Fruit fly (Drosophila melanogaster) whole organism, embryonic: Measurements from ENCODE around the gene CG15203.

Experiments used
- B-H1 ChIP-seq: fragments of 200-800 bp; sonication (Bioruptor generic); IDR thresholded peaks from 3 replicates; pipeline ENCODE4 v1.3.6; 2022; ENCODE audit warnings: missing biosample characterization, missing genetic modification characterization
- B-H2 ChIP-seq: fragments of 200-800 bp; sonication (Bioruptor generic); optimal IDR thresholded peaks from 2 replicates; lab custom pipeline; 2018; ENCODE audit warnings: missing biosample characterization, mild to moderate bottlenecking, missing genetic modification characterization
- CG10462 ChIP-seq: fragments of 200-800 bp; sonication (Bioruptor generic); optimal IDR thresholded peaks from 2 replicates; lab custom pipeline; 2016; ENCODE audit warnings: missing biosample characterization, missing genetic modification characterization
- CG12659 ChIP-seq: fragments of 200-800 bp; sonication (Bioruptor generic); optimal IDR thresholded peaks from 3 replicates; lab custom pipeline; 2017; ENCODE audit warnings: mild to moderate bottlenecking, missing biosample characterization, missing genetic modification reagents, missing genetic modification characterization
- CG13775 ChIP-seq: fragments of 200-800 bp; sonication (Bioruptor generic); optimal IDR thresholded peaks from 3 replicates; lab custom pipeline; 2017; ENCODE audit warnings: missing biosample characterization, mild to moderate bottlenecking, missing genetic modification characterization
- CG14050 ChIP-seq: fragments of 200-800 bp; sonication (Bioruptor generic); IDR thresholded peaks from 3 replicates; pipeline ENCODE4 v1.3.6; 2022; ENCODE audit warnings: missing biosample characterization, missing genetic modification characterization
- CG14965 ChIP-seq: fragments of 200-800 bp; sonication (Bioruptor generic); optimal IDR thresholded peaks from 2 replicates; lab custom pipeline; 2016; ENCODE audit warnings: missing biosample characterization, missing genetic modification characterization, borderline replicate concordance
- CG15011 ChIP-seq: fragments of 200-800 bp; sonication (Bioruptor generic); optimal IDR thresholded peaks from 3 replicates; lab custom pipeline; 2018; ENCODE audit warnings: missing biosample characterization, mild to moderate bottlenecking, missing genetic modification characterization
- CG16863 ChIP-seq: fragments of 200-800 bp; sonication (Bioruptor generic); optimal IDR thresholded peaks from 3 replicates; lab custom pipeline; 2016; ENCODE audit warnings: missing biosample characterization, missing genetic modification characterization
- CG17385 ChIP-seq: fragments of 200-800 bp; sonication (Bioruptor generic); optimal IDR thresholded peaks from 3 replicates; lab custom pipeline; 2018; ENCODE audit warnings: missing biosample characterization, mild to moderate bottlenecking, missing genetic modification characterization
- CG31388 ChIP-seq: fragments of 200-800 bp; sonication (Bioruptor generic); optimal IDR thresholded peaks from 2 replicates; lab custom pipeline; 2016; ENCODE audit warnings: missing biosample characterization, missing genetic modification characterization
- CG32767 ChIP-seq: fragments of 200-800 bp; sonication (Bioruptor generic); IDR thresholded peaks from 2 replicates; pipeline ENCODE4 v1.3.6; 2022; ENCODE audit warnings: missing biosample characterization, missing genetic modification characterization
- CG42726 ChIP-seq: fragments of 200-800 bp; sonication (Bioruptor generic); IDR thresholded peaks from 2 replicates; pipeline ENCODE4 v1.3.6; 2022; ENCODE audit warnings: missing biosample characterization, missing genetic modification characterization; ENCODE audit not compliant: partially characterized antibody
- CG6272 ChIP-seq: fragments of 200-800 bp; sonication (Bioruptor generic); IDR thresholded peaks from 2 replicates; pipeline ENCODE4 v1.3.6; 2022; ENCODE audit warnings: missing biosample characterization, missing genetic modification characterization
- CG7839 ChIP-seq: fragments of 200-800 bp; sonication (Bioruptor generic); optimal IDR thresholded peaks from 3 replicates; lab custom pipeline; 2018; ENCODE audit warnings: missing biosample characterization, mild to moderate bottlenecking, missing genetic modification characterization, moderate library complexity
- CG8388 ChIP-seq: fragments of 200-800 bp; sonication (Bioruptor generic); optimal IDR thresholded peaks from 2 replicates; lab custom pipeline; 2019; ENCODE audit warnings: missing biosample characterization, mild to moderate bottlenecking, missing genetic modification characterization, moderate library complexity
- CG9817 ChIP-seq: fragments of 200-800 bp; sonication (Bioruptor generic); optimal IDR thresholded peaks from 2 replicates; lab custom pipeline; 2018; ENCODE audit warnings: missing biosample characterization, mild to moderate bottlenecking, missing genetic modification characterization, moderate library complexity
- Drgx ChIP-seq: fragments of 200-800 bp; sonication (Bioruptor generic); IDR thresholded peaks from 2 replicates; pipeline ENCODE4 v1.3.6; 2022; ENCODE audit warnings: missing biosample characterization, missing genetic modification characterization
- Ets65A ChIP-seq: fragments of 200-800 bp; sonication (Bioruptor generic); peaks from one replicate; lab custom pipeline; 2016; ENCODE audit warnings: missing biosample characterization, missing genetic modification characterization
- HLH4C ChIP-seq: fragments of 200-800 bp; sonication (Bioruptor generic); IDR thresholded peaks from 3 replicates; pipeline ENCODE4 v1.3.6; 2022; ENCODE audit warnings: missing biosample characterization, missing genetic modification characterization; ENCODE audit not compliant: partially characterized antibody
- Hmr ChIP-seq: fragments of 200-800 bp; sonication (Bioruptor generic); optimal IDR thresholded peaks from 3 replicates; lab custom pipeline; 2017; ENCODE audit warnings: mild to moderate bottlenecking, missing biosample characterization, missing genetic modification reagents, missing genetic modification characterization
- Kr ChIP-seq: fragments of 200-800 bp; sonication (Bioruptor generic); optimal IDR thresholded peaks from 2 replicates; lab custom pipeline; 2017; ENCODE audit warnings: missing biosample characterization, mild to moderate bottlenecking, missing genetic modification characterization
- Mad ChIP-seq: fragments of 200-800 bp; sonication (Bioruptor generic); optimal IDR thresholded peaks from 2 replicates; lab custom pipeline; 2016; ENCODE audit warnings: missing biosample characterization, missing genetic modification characterization
- Meics ChIP-seq: fragments of 200-800 bp; sonication (Bioruptor generic); optimal IDR thresholded peaks from 2 replicates; lab custom pipeline; 2017; ENCODE audit warnings: missing biosample characterization, mild to moderate bottlenecking, missing genetic modification characterization
- Nf-YB ChIP-seq: fragments of 200-800 bp; sonication (Bioruptor generic); optimal IDR thresholded peaks from 3 replicates; lab custom pipeline; 2019; ENCODE audit warnings: missing biosample characterization, mild to moderate bottlenecking, missing genetic modification characterization, moderate library complexity
- Rx ChIP-seq: fragments of 200-800 bp; sonication (Bioruptor generic); IDR thresholded peaks from 2 replicates; pipeline ENCODE4 v1.3.6; 2022; ENCODE audit warnings: missing biosample characterization, missing genetic modification characterization
- Sin3A ChIP-seq: fragments of >200 bp; optimal IDR thresholded peaks from 2 replicates; lab custom pipeline; 2018
- Sry-β ChIP-seq: fragments of 200-800 bp; sonication (Bioruptor generic); optimal IDR thresholded peaks from 2 replicates; lab custom pipeline; 2018; ENCODE audit warnings: missing biosample characterization, mild to moderate bottlenecking, missing genetic modification characterization, moderate library complexity
- Trl ChIP-seq, 3 experiments: fragments of >200 bp in 2 of 3; fragments of 200-800 bp in 1 of 3; sonication (Bioruptor generic) in 1 of 3; optimal IDR thresholded peaks; 2 replicates in 1 of 3; 3 replicates in 2 of 3; lab custom pipeline; 2016 to 2017; ENCODE audit warnings: missing biosample characterization in 1 of 3, missing genetic modification characterization in 1 of 3
- ab ChIP-seq: fragments of 200-800 bp; sonication (Bioruptor generic); optimal IDR thresholded peaks from 2 replicates; lab custom pipeline; 2016; ENCODE audit warnings: missing biosample characterization, missing genetic modification characterization
- ac ChIP-seq: fragments of 200-800 bp; sonication (Bioruptor generic); optimal IDR thresholded peaks from 3 replicates; lab custom pipeline; 2017; ENCODE audit warnings: missing biosample characterization, mild to moderate bottlenecking, missing genetic modification characterization
- amos ChIP-seq: fragments of 200-800 bp; sonication (Bioruptor generic); IDR thresholded peaks from 2 replicates; pipeline ENCODE4 v1.3.6; 2022; ENCODE audit warnings: missing biosample characterization, missing genetic modification characterization; ENCODE audit not compliant: partially characterized antibody
- bowl ChIP-seq: fragments of 200-800 bp; sonication (Bioruptor generic); IDR thresholded peaks from 2 replicates; pipeline ENCODE4 v1.3.6; 2022; ENCODE audit warnings: missing biosample characterization, missing genetic modification characterization
- ci ChIP-seq: fragments of 200-800 bp; sonication (Bioruptor generic); IDR thresholded peaks from 3 replicates; pipeline ENCODE4 v1.3.6; 2022; ENCODE audit warnings: missing biosample characterization, missing genetic modification characterization
- dpn ChIP-seq, 2 experiments: fragments of 200-800 bp; sonication (Bioruptor generic); optimal IDR thresholded peaks; 3 replicates each; lab custom pipeline; 2016; ENCODE audit warnings: missing biosample characterization in 2 of 2, missing genetic modification characterization in 2 of 2
- exex ChIP-seq: fragments of 200-800 bp; sonication (Bioruptor generic); optimal IDR thresholded peaks from 4 replicates; lab custom pipeline; 2018; ENCODE audit warnings: missing biosample characterization, mild to moderate bottlenecking, missing genetic modification characterization, moderate library complexity
- fru ChIP-seq: fragments of >200 bp; optimal IDR thresholded peaks from 2 replicates; lab custom pipeline; 2017
- ftz-f1 ChIP-seq: fragments of 200-800 bp; sonication (Bioruptor generic); optimal IDR thresholded peaks from 2 replicates; lab custom pipeline; 2016; ENCODE audit warnings: missing biosample characterization, missing genetic modification characterization
- insv ChIP-seq, 2 experiments: fragments of 200-800 bp; sonication (Bioruptor generic); optimal IDR thresholded peaks; 3 replicates each; lab custom pipeline; 2016 to 2018; ENCODE audit warnings: missing biosample characterization in 2 of 2, missing genetic modification characterization in 2 of 2
- maf-S ChIP-seq: fragments of 200-800 bp; sonication (Bioruptor generic); optimal IDR thresholded peaks from 2 replicates; lab custom pipeline; 2016; ENCODE audit warnings: missing biosample characterization, missing genetic modification characterization
- mirr ChIP-seq: fragments of 200-800 bp; sonication (Bioruptor generic); optimal IDR thresholded peaks from 3 replicates; lab custom pipeline; 2018; ENCODE audit warnings: missing biosample characterization, mild to moderate bottlenecking, missing genetic modification characterization
- nerfin-1 ChIP-seq: fragments of 200-800 bp; sonication (Bioruptor generic); optimal IDR thresholded peaks from 3 replicates; lab custom pipeline; 2019; ENCODE audit warnings: missing biosample characterization, mild to moderate bottlenecking, missing genetic modification characterization, moderate library complexity
- psq ChIP-seq: fragments of 200-800 bp; sonication (Bioruptor generic); optimal IDR thresholded peaks from 2 replicates; lab custom pipeline; 2017; ENCODE audit warnings: missing biosample characterization, missing genetic modification characterization
- pum ChIP-seq: fragments of 200-800 bp; sonication (Bioruptor generic); optimal IDR thresholded peaks from 2 replicates; lab custom pipeline; 2016; ENCODE audit warnings: missing biosample characterization, missing genetic modification characterization
- ssp ChIP-seq: fragments of 200-800 bp; sonication (Bioruptor generic); IDR thresholded peaks from 2 replicates; pipeline ENCODE4 v1.3.6; 2022; ENCODE audit warnings: missing biosample characterization, missing genetic modification characterization
- toy ChIP-seq: fragments of 200-800 bp; sonication (Bioruptor generic); IDR thresholded peaks from 2 replicates; pipeline ENCODE4 v1.3.6; 2022; ENCODE audit warnings: missing biosample characterization, missing genetic modification characterization
- trem ChIP-seq: fragments of 200-800 bp; optimal IDR thresholded peaks from 3 replicates; lab custom pipeline; 2019; ENCODE audit warnings: missing biosample characterization, mild to moderate bottlenecking, missing genetic modification characterization, moderate library complexity
- ttk ChIP-seq: fragments of 200-800 bp; sonication (Bioruptor generic); IDR thresholded peaks from 2 replicates; pipeline ENCODE4 v2.1.2; 2022; ENCODE audit warnings: missing biosample characterization, missing genetic modification characterization
- unpg ChIP-seq: fragments of 200-800 bp; sonication (Bioruptor generic); optimal IDR thresholded peaks from 3 replicates; lab custom pipeline; 2018; ENCODE audit warnings: missing biosample characterization, mild to moderate bottlenecking, missing genetic modification characterization, moderate library complexity
- wdn ChIP-seq: fragments of 200-800 bp; sonication (Bioruptor generic); IDR thresholded peaks from 2 replicates; pipeline ENCODE4 v1.3.6; 2022; ENCODE audit warnings: missing biosample characterization, missing genetic modification characterization

The CG15203 gene

DNA sequence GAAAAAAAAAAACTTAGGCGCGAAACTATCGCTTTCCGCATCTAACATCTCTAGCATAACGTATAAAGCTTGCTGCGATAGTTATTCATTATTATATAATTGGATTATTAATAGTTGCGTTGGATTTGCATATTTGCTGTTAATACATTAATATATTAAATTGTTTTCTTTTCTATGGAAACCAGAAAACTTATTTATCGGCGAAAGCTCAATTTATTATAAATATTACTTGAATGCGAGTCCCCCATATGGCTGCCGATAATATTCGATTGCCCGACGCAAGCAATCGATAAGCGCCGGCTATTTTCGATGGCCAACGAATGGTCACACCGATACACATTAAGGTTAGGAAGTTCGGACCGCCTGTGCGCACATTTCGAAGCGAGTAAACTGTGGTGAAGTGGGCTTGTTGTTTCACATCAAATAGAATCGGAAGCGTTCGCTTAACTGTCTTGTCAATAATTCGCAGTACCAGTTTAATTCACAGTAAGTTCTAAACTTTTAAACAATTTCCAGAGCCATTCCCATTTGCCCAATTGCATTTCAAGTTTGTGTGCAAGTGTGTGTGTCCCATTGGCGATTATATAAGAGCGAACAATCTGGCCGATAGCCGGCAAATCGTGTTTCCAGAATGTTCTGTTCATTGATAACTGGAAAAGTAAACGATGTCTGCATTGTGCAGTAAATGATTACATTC lies 41.9 kb downstream of the CG15203 start, which contains the start of gene Hsp60A (continued):
- no peak for TF ChIP-seq psq (GFP tag; lab: Kevin White, UChicago)
- no peak for TF ChIP-seq Trl (optimal IDR thresholded peaks at IDR 0.05; lab: Kevin White, UChicago)
- no peak for TF ChIP-seq Trl (GFP tag; optimal IDR thresholded peaks at IDR 0.05; lab: Kevin White, UChicago)
- TF ChIP-seq ftz-f1 (GFP tag; lab: Kevin White, UChicago) = no peak
- no peak for TF ChIP-seq CG14965 (GFP tag; lab: Kevin White, UChicago)
- no peak for TF ChIP-seq insv (GFP tag; optimal IDR thresholded peaks at IDR 0.05; lab: Kevin White, UChicago)
- TF ChIP-seq CG8388 (GFP tag; lab: Kevin White, UChicago) = peak; percentile 15
- TF ChIP-seq Nf-YB (GFP tag; lab: Kevin White, UChicago) = peak; percentile 6
- TF ChIP-seq Rx (GFP tag; lab: Robert Waterston, UW) = no peak
- peak; percentile 42 to 48 for TF ChIP-seq dpn (GFP tag; optimal IDR thresholded peaks at IDR 0.05; lab: Kevin White, UChicago)
- TF ChIP-seq Meics (GFP tag; lab: Kevin White, UChicago) = peak; percentile 33
- TF ChIP-seq CG31388 (GFP tag; lab: Kevin White, UChicago) = peak; percentile 8
- no peak for TF ChIP-seq CG42726 (GFP tag; lab: Robert Waterston, UW)
- no peak for TF ChIP-seq Ets65A (GFP tag; lab: Kevin White, UChicago)
- peak; percentile 56 for TF ChIP-seq CG9817
- TF ChIP-seq CG10462 (GFP tag; lab: Kevin White, UChicago) = no peak
- peak; percentile 48 for TF ChIP-seq CG13775 (GFP tag; lab: Kevin White, UChicago)
- TF ChIP-seq mirr (GFP tag; lab: Kevin White, UChicago) = no peak
- TF ChIP-seq CG17385 (GFP tag; lab: Kevin White, UChicago) = no peak
- no peak for TF ChIP-seq bowl (GFP tag; lab: Robert Waterston, UW)
- peak; percentile 10 for TF ChIP-seq Sin3A (lab: Kevin White, UChicago)
- no peak for TF ChIP-seq maf-S (GFP tag; lab: Kevin White, UChicago)
- TF ChIP-seq CG12659 (GFP tag; lab: Kevin White, UChicago) = peak; percentile 54
- peak; percentile 34; the same call in 1 of the 3 replicates for TF ChIP-seq B-H1
- no peak for TF ChIP-seq CG15011 (GFP tag; lab: Kevin White, UChicago)
- TF ChIP-seq nerfin-1 (tag; lab: Kevin White, UChicago) = peak; percentile 26
- TF ChIP-seq ac (GFP tag; lab: Kevin White, UChicago) = no peak
- TF ChIP-seq CG7839 = peak; percentile 59
- TF ChIP-seq trem (tag; lab: Kevin White, UChicago) = peak; percentile 47
- TF ChIP-seq ttk (GFP tag; lab: Robert Waterston, UW) = no peak
- TF ChIP-seq Sry-β (GFP tag; lab: Kevin White, UChicago) = no peak
- TF ChIP-seq Mad (GFP tag; lab: Kevin White, UChicago) = peak; percentile 58
- TF ChIP-seq HLH4C (GFP tag; lab: Robert Waterston, UW) = peak; percentile 87
- no peak for TF ChIP-seq ab (GFP tag; lab: Kevin White, UChicago)
- TF ChIP-seq CG14050 (GFP tag; lab: Robert Waterston, UW) = no peak
- TF ChIP-seq Drgx = peak; percentile 27; the same call in 1 of the 2 replicates
- peak; percentile 12 for TF ChIP-seq exex (tag; lab: Kevin White, UChicago)
- TF ChIP-seq fru (lab: Kevin White, UChicago) = no peak
- TF ChIP-seq CG6272 = no peak
- TF ChIP-seq CG32767 (GFP tag; lab: Robert Waterston, UW) = no peak
- TF ChIP-seq unpg = peak; percentile 60
- no peak for TF ChIP-seq CG16863 (GFP tag; lab: Kevin White, UChicago)
- peak; percentile 47 for TF ChIP-seq B-H2
- no peak for TF ChIP-seq Kr (GFP tag; lab: Kevin White, UChicago)
- TF ChIP-seq pum (GFP tag; lab: Kevin White, UChicago) = no peak
- TF ChIP-seq wdn = no peak
- TF ChIP-seq Hmr (GFP tag; lab: Kevin White, UChicago) = peak; percentile 52
- TF ChIP-seq ssp (GFP tag; lab: Robert Waterston, UW) = peak; percentile 30; the same call in 1 of the 2 replicates
- no peak for TF ChIP-seq toy
- peak; percentile 75 for TF ChIP-seq amos
- TF ChIP-seq ci = peak; percentile 72; the same call in 2 of the 3 replicates
